Fruit fly (Drosophila melanogaster): Measurements from ENCODE around the gene CG6136.

The CG6136 gene

DNA sequence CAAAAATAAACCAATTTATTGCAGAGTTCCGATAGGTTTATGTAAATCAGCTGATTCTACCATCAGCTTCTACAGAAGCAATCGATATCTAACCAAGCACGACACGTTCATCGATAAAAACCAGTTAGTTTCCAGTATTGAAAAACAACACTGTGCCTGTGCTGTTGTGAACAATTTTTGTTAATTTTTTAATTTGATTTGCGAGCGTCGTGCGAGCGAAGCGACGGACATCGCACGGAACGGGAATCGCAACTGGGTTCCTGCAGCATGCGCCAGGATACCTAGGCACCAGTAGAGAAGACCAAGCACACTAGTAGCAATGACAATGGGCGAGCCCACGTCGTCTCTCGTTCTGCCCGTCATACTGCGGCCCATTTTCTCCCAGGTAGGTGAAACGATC is at the start of gene CG6136, which contains the start of gene Ccm3:
CG6136 (minus strand) TSS at position 380 of the 400 bp plus-strand sequence.
Ccm3 (plus strand) TSS at position 125 of the 400 bp plus-strand sequence.
- TF ChIP-seq Sp1 (GFP tag; optimal IDR thresholded peaks at IDR 0.05) (peak; percentile 54), dsf (GFP tag; optimal IDR thresholded peaks at IDR 0.05; ENCODE audit: borderline replicate concordance) (no peak), ey (GFP tag; optimal IDR thresholded peaks at IDR 0.05) (peak; percentile 5), Myc (optimal IDR thresholded peaks at IDR 0.05) (no peak), Hr83 (GFP tag; optimal IDR thresholded peaks at IDR 0.05; ENCODE audit: poor library complexity, severe bottlenecking) (peak; percentile 81), lola (GFP tag; optimal IDR thresholded peaks at IDR 0.05) (no peak), tai (GFP tag; optimal IDR thresholded peaks at IDR 0.05) (no peak), Hnf4 (GFP tag; optimal IDR thresholded peaks at IDR 0.05) (no peak), Dfd (GFP tag; optimal IDR thresholded peaks at IDR 0.05) (no peak), h (GFP tag; optimal IDR thresholded peaks at IDR 0.05) (peak; percentile 76), Vsx2 (GFP tag; optimal IDR thresholded peaks at IDR 0.05; ENCODE audit: partially characterized antibody) (no peak), OdsH (GFP tag; optimal IDR thresholded peaks at IDR 0.05) (peak; percentile 36), CG9705 (GFP tag; optimal IDR thresholded peaks at IDR 0.05) (peak; percentile 20), Mio (GFP tag; optimal IDR thresholded peaks at IDR 0.05) (peak; percentile 4), usp (GFP tag; optimal IDR thresholded peaks at IDR 0.05) (no peak), CG32264 (GFP tag; optimal IDR thresholded peaks at IDR 0.05) (no peak), Rel (GFP tag; optimal IDR thresholded peaks at IDR 0.05) (no peak), Rel (tag; optimal IDR thresholded peaks at IDR 0.05) (peak; percentile 40), Jra (GFP tag; optimal IDR thresholded peaks at IDR 0.05) (no peak), pan (optimal IDR thresholded peaks at IDR 0.05) (no peak), brk (GFP tag; optimal IDR thresholded peaks at IDR 0.05) (no peak), CrebA (GFP tag; optimal IDR thresholded peaks at IDR 0.05; ENCODE audit: borderline replicate concordance) (no peak), Hr78 (GFP tag; optimal IDR thresholded peaks at IDR 0.05) (no peak), rgr (GFP tag; optimal IDR thresholded peaks at IDR 0.05) (peak; percentile 68), foxo (GFP tag; optimal IDR thresholded peaks at IDR 0.05) (peak in 1 of 2 experiments; percentile 48), Abd-B (GFP tag; optimal IDR thresholded peaks at IDR 0.05) (no peak), fru (GFP tag; optimal IDR thresholded peaks at IDR 0.05) (peak; percentile 50), sage (GFP tag; optimal IDR thresholded peaks at IDR 0.05) (no peak), woc (GFP tag; optimal IDR thresholded peaks at IDR 0.05) (no peak), br (GFP tag; optimal IDR thresholded peaks at IDR 0.05) (peak; percentile 71), N (GFP tag; optimal IDR thresholded peaks at IDR 0.05) (no peak), dmrt93B (GFP tag; optimal IDR thresholded peaks at IDR 0.05) (no peak), jim (GFP tag; optimal IDR thresholded peaks at IDR 0.05) (no peak), psq (GFP tag; optimal IDR thresholded peaks at IDR 0.05) (peak; percentile 18), sv (GFP tag; optimal IDR thresholded peaks at IDR 0.05) (no peak), GATAd (GFP tag; optimal IDR thresholded peaks at IDR 0.05) (no peak), Dif (GFP tag; optimal IDR thresholded peaks at IDR 0.05; ENCODE audit: partially characterized antibody) (no peak), HLH106 (tag; optimal IDR thresholded peaks at IDR 0.05) (peak; percentile 44), dl (GFP tag; optimal IDR thresholded peaks at IDR 0.05; ENCODE audit: insufficient read depth in 1 of 2, partially characterized antibody in 2 of 2) (no peak)

DNA sequence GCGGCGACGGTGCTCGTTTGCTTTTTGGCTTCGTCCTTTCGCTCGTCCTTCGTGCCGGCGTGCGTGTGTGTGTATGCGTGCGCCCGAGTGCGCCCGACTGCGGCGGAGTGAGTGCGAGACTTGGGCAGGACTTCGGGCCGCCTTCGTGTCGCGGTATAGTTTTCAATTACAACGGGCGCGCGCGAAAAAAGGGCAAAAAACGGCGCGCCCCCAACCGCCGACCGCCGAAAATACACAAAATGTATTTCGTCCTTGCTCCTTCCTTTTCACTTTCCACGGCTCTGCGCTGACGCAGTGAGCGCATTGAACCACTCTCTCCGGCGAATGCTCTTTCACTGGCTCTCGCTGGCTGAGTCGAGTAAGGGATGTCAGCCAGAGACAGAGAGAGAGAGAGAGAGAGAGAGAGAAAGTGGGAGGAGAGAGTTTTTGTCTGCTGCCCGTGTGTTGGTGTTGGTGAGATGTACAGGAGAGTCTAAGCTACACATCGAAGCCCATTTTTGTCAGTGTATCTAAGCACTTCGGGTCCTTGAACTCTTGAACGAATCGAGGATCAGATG is 48.4 kb upstream of the CG6136 start:
- TF ChIP-seq Dfd (GFP tag; optimal IDR thresholded peaks at IDR 0.05) (peak; percentile 4), Abd-B (GFP tag; optimal IDR thresholded peaks at IDR 0.05) (no peak), pan (optimal IDR thresholded peaks at IDR 0.05) (peak; percentile 77), fru (GFP tag; optimal IDR thresholded peaks at IDR 0.05) (no peak), Dif (GFP tag; optimal IDR thresholded peaks at IDR 0.05; ENCODE audit: partially characterized antibody) (peak; percentile 70), brk (GFP tag; optimal IDR thresholded peaks at IDR 0.05) (no peak), psq (GFP tag; optimal IDR thresholded peaks at IDR 0.05) (peak; percentile 14), OdsH (GFP tag; optimal IDR thresholded peaks at IDR 0.05) (no peak), dl (GFP tag; optimal IDR thresholded peaks at IDR 0.05; ENCODE audit: insufficient read depth in 1 of 2, partially characterized antibody in 2 of 2) (peak in 1 of 2 experiments; percentile 61)
